Worm (Caenorhabditis elegans) whole organism, L2 larva: ENCODE results near the gene F56D2.3.
A peak's percentile ranks its signal among the peaks of the same experiment; 100 is the strongest.

Experiments
- C34F6.9 ChIP-seq: fragments of 150-350 bp; optimal IDR thresholded peaks from 2 replicates; lab custom pipeline; 2014; ENCODE audit warnings: missing biosample characterization, missing genetic modification characterization
- F13H6.1 ChIP-seq: sonication (generic microtip); optimal IDR thresholded peaks from 2 replicates; lab custom pipeline; 2016; ENCODE audit warnings: missing genetic modification characterization, missing compliant biosample characterization
- R02D3.7 ChIP-seq: fragments of 150-350 bp; optimal IDR thresholded peaks from 2 replicates; lab custom pipeline; 2014; ENCODE audit warnings: missing biosample characterization, missing genetic modification characterization
- Y55F3AM.14 ChIP-seq: fragments of 200-800 bp; sonication (Bioruptor generic); optimal IDR thresholded peaks from 2 replicates; lab custom pipeline; 2018; ENCODE audit warnings: mild to moderate bottlenecking, missing genetic modification characterization, missing compliant biosample characterization
- ZK546.5 ChIP-seq: sonication (generic microtip); optimal IDR thresholded peaks from 2 replicates; lab custom pipeline; 2017; ENCODE audit warnings: missing biosample characterization, missing genetic modification characterization
- aly-2 ChIP-seq: fragments of 150-350 bp; optimal IDR thresholded peaks from 2 replicates; lab custom pipeline; 2014; ENCODE audit warnings: missing biosample characterization, missing genetic modification characterization
- ama-1 ChIP-seq: fragments of 150-350 bp; optimal IDR thresholded peaks from 2 replicates; lab custom pipeline; 2018; ENCODE audit warnings: inconsistent platforms
- blmp-1 ChIP-seq: sonication (generic microtip); optimal IDR thresholded peaks from 2 replicates; lab custom pipeline; 2017; ENCODE audit warnings: missing genetic modification characterization, mild to moderate bottlenecking, missing compliant biosample characterization, antibody characterized with exemption, moderate library complexity; ENCODE audit not compliant: insufficient read depth
- ceh-16 ChIP-seq: fragments of 150-350 bp; optimal IDR thresholded peaks from 2 replicates; lab custom pipeline; 2014; ENCODE audit warnings: missing biosample characterization, missing genetic modification characterization
- ceh-82 ChIP-seq: fragments of 150-350 bp; optimal IDR thresholded peaks from 2 replicates; lab custom pipeline; 2014; ENCODE audit warnings: missing biosample characterization, missing genetic modification characterization
- crh-2 ChIP-seq: sonication (generic microtip); optimal IDR thresholded peaks from 2 replicates; lab custom pipeline; 2017; ENCODE audit warnings: missing biosample characterization, missing genetic modification characterization
- dmd-4 ChIP-seq: sonication (generic microtip); optimal IDR thresholded peaks from 2 replicates; lab custom pipeline; 2017; ENCODE audit warnings: missing biosample characterization, missing genetic modification characterization
- egl-27 ChIP-seq: sonication (generic microtip); optimal IDR thresholded peaks from 3 replicates; lab custom pipeline; 2017; ENCODE audit warnings: missing biosample characterization, missing genetic modification reagents, missing genetic modification characterization
- elt-1 ChIP-seq: fragments of 150-350 bp; optimal IDR thresholded peaks from 2 replicates; lab custom pipeline; 2014; ENCODE audit warnings: missing biosample characterization, missing genetic modification characterization
- elt-3 ChIP-seq: sonication (generic microtip); optimal IDR thresholded peaks from 2 replicates; lab custom pipeline; 2017; ENCODE audit warnings: missing biosample characterization, missing genetic modification characterization
- fos-1 ChIP-seq: fragments of 150-350 bp; optimal IDR thresholded peaks from 2 replicates; lab custom pipeline; 2014; ENCODE audit warnings: missing biosample characterization, missing genetic modification characterization
- gmeb-1 ChIP-seq: fragments of 150-350 bp; optimal IDR thresholded peaks from 2 replicates; lab custom pipeline; 2014; ENCODE audit warnings: missing biosample characterization, missing genetic modification characterization
- lin-11 ChIP-seq: fragments of 150-350 bp; sonication (generic microtip); optimal IDR thresholded peaks from 2 replicates; lab custom pipeline; 2014; ENCODE audit warnings: missing biosample characterization, missing genetic modification characterization, inconsistent platforms, mixed read lengths
- lin-13 ChIP-seq: fragments of 150-350 bp; optimal IDR thresholded peaks from 2 replicates; lab custom pipeline; 2014; ENCODE audit warnings: missing biosample characterization, missing genetic modification reagents, missing genetic modification characterization
- lsy-2 ChIP-seq, 2 experiments: fragments of 150-350 bp in 1 of 2; sonication (generic microtip) in 1 of 2; optimal IDR thresholded peaks; 2 replicates each; lab custom pipeline; 2014 to 2017; ENCODE audit warnings: missing biosample characterization in 2 of 2, missing genetic modification characterization in 2 of 2
- mab-5 ChIP-seq: fragments of 150-350 bp; optimal IDR thresholded peaks from 2 replicates; lab custom pipeline; 2014; ENCODE audit warnings: missing biosample characterization, missing genetic modification characterization
- mbf-1 ChIP-seq: sonication (generic microtip); optimal IDR thresholded peaks from 2 replicates; lab custom pipeline; 2017; ENCODE audit warnings: missing biosample characterization, missing genetic modification characterization
- nhr-10 ChIP-seq: sonication (generic microtip); optimal IDR thresholded peaks from 2 replicates; lab custom pipeline; 2017; ENCODE audit warnings: missing biosample characterization, missing genetic modification characterization
- nhr-11 ChIP-seq: fragments of 150-350 bp; optimal IDR thresholded peaks from 2 replicates; lab custom pipeline; 2014; ENCODE audit warnings: missing biosample characterization, missing genetic modification characterization
- nhr-12 ChIP-seq: fragments of 150-350 bp; optimal IDR thresholded peaks from 2 replicates; lab custom pipeline; 2014; ENCODE audit warnings: missing biosample characterization, missing genetic modification characterization
- nhr-21 ChIP-seq: fragments of 150-350 bp; optimal IDR thresholded peaks from 2 replicates; lab custom pipeline; 2014; ENCODE audit warnings: missing biosample characterization, missing genetic modification characterization
- nhr-23 ChIP-seq: fragments of 150-350 bp; optimal IDR thresholded peaks from 2 replicates; lab custom pipeline; 2014; ENCODE audit warnings: missing biosample characterization, missing genetic modification reagents, missing genetic modification characterization
- nhr-237 ChIP-seq: fragments of 150-350 bp; optimal IDR thresholded peaks from 2 replicates; lab custom pipeline; 2014; ENCODE audit warnings: missing biosample characterization, missing genetic modification characterization
- nhr-25 ChIP-seq: fragments of 150-350 bp; sonication (generic microtip); optimal IDR thresholded peaks from 3 replicates; lab custom pipeline; 2014; ENCODE audit warnings: missing biosample characterization, missing genetic modification characterization
- nhr-6 ChIP-seq: fragments of 150-350 bp; optimal IDR thresholded peaks from 2 replicates; lab custom pipeline; 2014; ENCODE audit warnings: missing biosample characterization, missing genetic modification characterization
- nhr-77 ChIP-seq: fragments of 150-350 bp; optimal IDR thresholded peaks from 2 replicates; lab custom pipeline; 2014; ENCODE audit warnings: missing biosample characterization, missing genetic modification characterization
- sem-4 ChIP-seq: fragments of 150-350 bp; optimal IDR thresholded peaks from 2 replicates; lab custom pipeline; 2014; ENCODE audit warnings: missing biosample characterization, missing genetic modification reagents, missing genetic modification characterization
- skn-1 ChIP-seq: sonication (generic microtip); optimal IDR thresholded peaks from 2 replicates; lab custom pipeline; 2017; ENCODE audit warnings: missing biosample characterization, missing genetic modification characterization
- sma-3 ChIP-seq: sonication (generic microtip); optimal IDR thresholded peaks from 2 replicates; lab custom pipeline; 2016; ENCODE audit warnings: missing genetic modification reagents, missing genetic modification characterization, missing compliant biosample characterization
- sma-9 ChIP-seq, 2 experiments: fragments of 150-350 bp in 1 of 2; sonication (generic microtip) in 1 of 2; optimal IDR thresholded peaks; 2 replicates each; lab custom pipeline; 2014 to 2016; ENCODE audit warnings: missing genetic modification characterization in 2 of 2, mild to moderate bottlenecking in 1 of 2, missing biosample characterization in 1 of 2, missing compliant biosample characterization in 1 of 2, missing genetic modification reagents in 1 of 2, moderate library complexity in 1 of 2
- snpc-4 ChIP-seq: fragments of 150-350 bp; optimal IDR thresholded peaks from 2 replicates; lab custom pipeline; 2014; ENCODE audit warnings: missing biosample characterization, missing genetic modification characterization
- unc-39 ChIP-seq: fragments of 150-350 bp; optimal IDR thresholded peaks from 2 replicates; lab custom pipeline; 2014; ENCODE audit warnings: missing biosample characterization, missing genetic modification characterization
- unc-55 ChIP-seq: fragments of 150-350 bp; sonication (generic microtip); optimal IDR thresholded peaks from 3 replicates; lab custom pipeline; 2014; ENCODE audit warnings: missing biosample characterization, missing genetic modification reagents, missing genetic modification characterization
- unc-62 ChIP-seq: fragments of 150-350 bp; optimal IDR thresholded peaks from 2 replicates; lab custom pipeline; 2014; ENCODE audit warnings: missing biosample characterization, missing genetic modification reagents, missing genetic modification characterization
- zag-1 ChIP-seq: fragments of 150-350 bp; optimal IDR thresholded peaks from 2 replicates; lab custom pipeline; 2014; ENCODE audit warnings: missing biosample characterization, missing genetic modification characterization
- ztf-11 ChIP-seq: sonication (generic microtip); optimal IDR thresholded peaks from 2 replicates; lab custom pipeline; 2017; ENCODE audit warnings: missing biosample characterization, missing genetic modification characterization
- ztf-4 ChIP-seq: fragments of 150-350 bp; optimal IDR thresholded peaks from 2 replicates; lab custom pipeline; 2014; ENCODE audit warnings: missing biosample characterization, missing genetic modification characterization

Gene F56D2.3

DNA sequence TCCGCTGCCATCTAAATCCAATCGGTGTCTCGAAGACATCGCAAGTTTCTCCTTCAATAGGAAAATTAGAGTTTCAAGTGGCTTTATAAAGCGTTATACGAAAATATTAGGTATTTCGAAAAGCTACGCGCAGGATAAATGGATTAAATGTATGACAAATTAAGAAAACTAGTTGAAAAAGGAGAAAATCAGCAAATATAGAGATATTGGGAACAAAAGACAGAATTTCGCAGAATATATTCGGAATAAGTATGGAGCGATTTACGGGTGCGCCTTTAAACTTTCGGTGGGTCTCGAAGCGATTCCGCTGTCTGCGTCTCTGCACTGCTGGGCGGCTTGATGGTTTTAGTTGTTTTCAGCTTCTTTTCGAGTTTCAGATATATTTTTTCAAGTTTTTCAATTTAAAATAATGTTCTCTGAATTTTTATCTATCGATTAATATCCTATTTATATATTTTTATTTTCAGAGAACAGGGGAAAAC, 7.0 kb downstream of the F56D2.3 start, which contains the start of the genes ddx-15 and ucr-1 (continued):
- TF ChIP-seq snpc-4 (tag; lab: Kevin White, UChicago) (peak; percentile 17), ceh-82 (no peak), sem-4 (tag; lab: Kevin White, UChicago) (no peak), nhr-21 (tag; lab: Kevin White, UChicago) (peak; percentile 16), sma-3 (GFP tag; lab: Kevin White, UChicago) (peak; percentile 57)
- TF ChIP-seq, all 48 proteins: peak for 18

DNA sequence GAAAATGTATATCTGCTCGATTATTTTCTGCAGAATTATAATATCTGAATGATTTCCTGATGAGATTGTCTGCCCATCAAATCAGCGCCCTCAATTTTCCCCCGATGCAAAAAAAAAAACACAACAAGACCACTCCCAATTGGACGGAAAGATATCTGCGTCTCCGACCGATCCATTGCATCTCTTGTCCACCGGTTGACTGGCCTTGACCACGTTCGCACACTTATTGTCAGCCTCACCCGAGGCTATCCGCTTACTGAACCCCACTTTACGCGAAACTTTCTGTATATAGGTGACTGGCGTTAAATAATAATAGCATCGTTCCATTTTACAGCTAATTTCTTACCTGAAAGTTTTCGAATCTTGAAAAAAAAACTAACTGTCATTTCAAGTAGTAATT, 9.6 kb downstream of the F56D2.3 start:
- TF ChIP-seq sma-3 (GFP tag; lab: Kevin White, UChicago) = peak; percentile 43
- TF ChIP-seq elt-3 (tag; lab: Kevin White, UChicago) = no peak
- TF ChIP-seq snpc-4 (tag; lab: Kevin White, UChicago) = no peak
- peak; percentile 30 for TF ChIP-seq nhr-21 (tag; lab: Kevin White, UChicago)
- TF ChIP-seq nhr-23 = no peak
- no peak for TF ChIP-seq ceh-16
- peak; percentile 71 for TF ChIP-seq nhr-25 (tag; lab: Kevin White, UChicago)
- TF ChIP-seq fos-1 (tag; lab: Kevin White, UChicago) = peak; percentile 19
- TF ChIP-seq R02D3.7 (tag; lab: Kevin White, UChicago) = no peak
- no peak for TF ChIP-seq nhr-77 (tag; lab: Kevin White, UChicago)
- no peak for TF ChIP-seq crh-2 (tag; lab: Kevin White, UChicago)
- peak; percentile 7 for TF ChIP-seq sma-9 (GFP tag; optimal IDR thresholded peaks at IDR 0.05; lab: Kevin White, UChicago)
- no peak for TF ChIP-seq sma-9 (tag; optimal IDR thresholded peaks at IDR 0.05; lab: Kevin White, UChicago)

DNA sequence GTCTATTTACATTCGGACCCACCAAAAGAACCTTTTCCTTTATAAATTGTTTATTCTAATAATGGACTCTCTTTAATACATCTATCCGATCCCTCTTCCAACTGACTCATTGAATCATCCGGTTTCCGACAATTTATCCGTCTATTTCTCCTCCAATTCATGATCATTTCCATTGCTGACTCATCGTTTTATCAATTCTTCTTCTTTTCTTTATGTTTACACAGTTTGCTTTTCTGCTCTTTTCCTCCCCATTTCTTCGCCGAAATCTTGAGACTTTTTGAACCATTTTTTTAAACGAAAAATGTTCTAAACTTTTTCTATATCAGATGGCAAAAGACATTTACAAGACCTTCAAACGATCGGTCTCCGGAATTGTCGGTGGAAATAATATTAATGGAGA, 10.7 kb downstream of the F56D2.3 start, which contains the start of gene ced-6:
Gene ced-6, plus strand, starts transcription at position 327 of the 400 bp plus-strand sequence.
- peak; percentile 9 for TF ChIP-seq sma-3 (GFP tag; lab: Kevin White, UChicago)
- no peak for TF ChIP-seq zag-1 (tag; lab: Kevin White, UChicago)
- peak; percentile 73 for TF ChIP-seq fos-1 (tag; lab: Kevin White, UChicago)

DNA sequence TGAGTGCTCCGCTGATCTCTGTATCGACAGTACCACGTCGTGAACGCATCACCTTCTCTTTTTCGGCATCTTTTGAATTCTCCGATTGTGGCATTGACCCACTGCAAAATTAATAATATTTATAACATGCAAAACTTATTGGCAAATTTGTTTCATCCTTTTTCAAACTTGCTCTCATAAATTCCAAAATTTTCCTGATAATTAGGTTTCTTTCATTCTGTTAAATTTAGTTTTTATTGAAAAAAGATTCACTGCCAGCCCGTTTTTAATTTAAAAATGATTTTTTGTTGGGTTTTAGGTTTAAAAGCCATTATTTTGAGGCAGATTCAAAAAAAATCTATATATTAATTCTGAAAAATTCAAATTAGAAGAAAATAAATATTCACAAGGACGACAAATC, 15.2 kb downstream of the F56D2.3 start, which contains the start of gene wdr-37:
Gene wdr-37, minus strand, starts transcription at position 101 of the 400 bp plus-strand sequence.
- TF ChIP-seq nhr-25 (tag; lab: Kevin White, UChicago) (peak; percentile 5), ZK546.5 (tag; lab: Kevin White, UChicago) (no peak), nhr-12 (tag; lab: Kevin White, UChicago) (no peak)

DNA sequence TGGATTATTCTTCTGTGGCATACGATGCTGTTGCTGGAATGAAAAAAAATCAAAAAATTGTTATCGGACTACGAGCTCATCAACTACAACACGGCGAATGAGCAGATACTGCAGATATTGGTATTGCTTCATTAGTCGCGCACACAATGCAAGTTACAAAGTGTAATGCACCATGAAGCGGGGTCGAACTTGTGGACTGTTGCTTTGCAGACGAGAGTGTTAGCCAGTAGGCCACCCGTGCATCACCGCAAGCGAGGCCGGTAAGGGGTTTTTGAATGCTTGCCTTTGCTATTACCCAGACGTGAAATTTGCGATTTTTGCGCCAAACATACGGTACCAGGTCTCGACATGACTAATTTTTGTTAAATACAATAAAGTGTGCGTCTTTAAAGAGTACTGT, 17.3 kb downstream of the F56D2.3 start:
- TF ChIP-seq unc-55 = peak; percentile 20
- TF ChIP-seq sem-4 (tag; lab: Kevin White, UChicago) = peak; percentile 22
- no peak for TF ChIP-seq nhr-77 (tag; lab: Kevin White, UChicago)
- TF ChIP-seq ceh-16 = peak; percentile 25
- TF ChIP-seq mbf-1 = no peak
- peak; percentile 51 for TF ChIP-seq ztf-4 (tag; lab: Kevin White, UChicago)
- TF ChIP-seq lsy-2 (tag; optimal IDR thresholded peaks at IDR 0.05; lab: Kevin White, UChicago) = peak; percentile 13 to 72
- TF ChIP-seq sma-9 (GFP tag; optimal IDR thresholded peaks at IDR 0.05; lab: Kevin White, UChicago) = peak; percentile 73
- no peak for TF ChIP-seq sma-9 (tag; optimal IDR thresholded peaks at IDR 0.05; lab: Kevin White, UChicago)
- no peak for TF ChIP-seq Y55F3AM.14 (GFP tag; lab: Kevin White, UChicago)
- TF ChIP-seq nhr-12 (tag; lab: Kevin White, UChicago) = no peak
- TF ChIP-seq unc-39 (tag; lab: Kevin White, UChicago) = no peak
- TF ChIP-seq R02D3.7 (tag; lab: Kevin White, UChicago) = no peak
- no peak for TF ChIP-seq dmd-4 (tag; lab: Kevin White, UChicago)
- TF ChIP-seq ama-1 (lab: Kevin White, UChicago) = no peak
- no peak for TF ChIP-seq snpc-4 (tag; lab: Kevin White, UChicago)
- TF ChIP-seq ztf-11 (tag; lab: Kevin White, UChicago) = no peak
- TF ChIP-seq lin-13 (GFP tag; lab: Kevin White, UChicago) = peak; percentile 74
- no peak for TF ChIP-seq unc-62
- peak; percentile 65 for TF ChIP-seq F13H6.1 (tag; lab: Kevin White, UChicago)
- peak; percentile 64 for TF ChIP-seq fos-1 (tag; lab: Kevin White, UChicago)
- no peak for TF ChIP-seq mab-5 (tag; lab: Kevin White, UChicago)
- TF ChIP-seq sma-3 (GFP tag; lab: Kevin White, UChicago) = peak; percentile 76
- TF ChIP-seq ZK546.5 (tag; lab: Kevin White, UChicago) = no peak
- peak; percentile 63 for TF ChIP-seq C34F6.9 (tag; lab: Kevin White, UChicago)
- TF ChIP-seq gmeb-1 (tag; lab: Kevin White, UChicago) = peak; percentile 62
- TF ChIP-seq nhr-11 (tag; lab: Kevin White, UChicago) = no peak
- no peak for TF ChIP-seq elt-1 (tag; lab: Kevin White, UChicago)
- no peak for TF ChIP-seq nhr-6 (tag; lab: Kevin White, UChicago)
- no peak for TF ChIP-seq nhr-10
- no peak for TF ChIP-seq lin-11
- no peak for TF ChIP-seq aly-2
- no peak for TF ChIP-seq nhr-23
- TF ChIP-seq egl-27 = peak; percentile 58
- no peak for TF ChIP-seq zag-1 (tag; lab: Kevin White, UChicago)
- TF ChIP-seq skn-1 (tag; lab: Kevin White, UChicago) = no peak
- no peak for TF ChIP-seq blmp-1
- TF ChIP-seq crh-2 (tag; lab: Kevin White, UChicago) = peak; percentile 59
- no peak for TF ChIP-seq nhr-237 (tag; lab: Kevin White, UChicago)
